ENCODE assay signal across 1 fruit fly cellular context in genomic region chr3R:5547464-5547943, dm6.
TF ChIP-seq lines count a peak whose summit lies in the region.

TSS of gene CG2519 (minus strand) at chr3R:5547775.

TF ChIP-seq in whole organism, embryonic, 481 proteins besides CTCF, POLR2A, EP300 and RAD21 (continued from another document):
- TF ChIP-seq Mes4 (GFP tag; optimal IDR thresholded peaks at IDR 0.05; lab: Kevin White, UChicago) (no peak), trem (tag; optimal IDR thresholded peaks at IDR 0.05; lab: Kevin White, UChicago) (peak; percentile 55), CG4707 (GFP tag; optimal IDR thresholded peaks at IDR 0.05; lab: Kevin White, UChicago) (no peak), CG3407 (GFP tag; optimal IDR thresholded peaks at IDR 0.05; lab: Kevin White, UChicago) (no peak), usp (GFP tag; optimal IDR thresholded peaks at IDR 0.05; lab: Kevin White, UChicago) (no peak), ATbp (GFP tag; optimal IDR thresholded peaks at IDR 0.05; lab: Kevin White, UChicago) (no peak), CG16779 (GFP tag; IDR thresholded peaks at IDR 0.05; lab: Robert Waterston, UW) (no peak), gem (tag; optimal IDR thresholded peaks at IDR 0.05; lab: Kevin White, UChicago) (no peak), ash1 (GFP tag; optimal IDR thresholded peaks at IDR 0.05; lab: Kevin White, UChicago) (no peak), Sin3A (optimal IDR thresholded peaks at IDR 0.05; lab: Kevin White, UChicago) (peak; percentile 57), en (GFP tag; optimal IDR thresholded peaks at IDR 0.05; lab: Kevin White, UChicago) (no peak), CG4360 (GFP tag; IDR thresholded peaks at IDR 0.05; lab: Robert Waterston, UW) (no peak), CG11723 (GFP tag; optimal IDR thresholded peaks at IDR 0.05; lab: Kevin White, UChicago) (no peak), knrl (GFP tag; IDR thresholded peaks at IDR 0.05; lab: Robert Waterston, UW; ENCODE audit: partially characterized antibody) (peak; percentile 95), CG17359 (tag; optimal IDR thresholded peaks at IDR 0.05; lab: Kevin White, UChicago) (peak; percentile 59), CG12219 (GFP tag; optimal IDR thresholded peaks at IDR 0.05; lab: Kevin White, UChicago) (no peak), CG1024 (GFP tag; IDR thresholded peaks at IDR 0.05; lab: Robert Waterston, UW) (no peak; the same call in 1 of the 2 replicates), Gug (GFP tag; IDR thresholded peaks at IDR 0.05; lab: Robert Waterston, UW) (peak; percentile 74; the same call in 2 of the 4 replicates), vfl (GFP tag; optimal IDR thresholded peaks at IDR 0.05; lab: Kevin White, UChicago) (peak; percentile 60), CG31441 (GFP tag; IDR thresholded peaks at IDR 0.05; lab: Robert Waterston, UW) (no peak), Dek (tag; optimal IDR thresholded peaks at IDR 0.05; lab: Kevin White, UChicago) (no peak), CG11398 (GFP tag; optimal IDR thresholded peaks at IDR 0.05; lab: Kevin White, UChicago) (no peak), bbx (GFP tag; IDR thresholded peaks at IDR 0.05; lab: Robert Waterston, UW; ENCODE audit: partially characterized antibody) (peak; percentile 98), CG31224 (GFP tag; IDR thresholded peaks at IDR 0.05; lab: Robert Waterston, UW) (peak; percentile 39; the same call in 1 of the 2 replicates), zfh2 (GFP tag; optimal IDR thresholded peaks at IDR 0.05; lab: Kevin White, UChicago) (peak; percentile 72), Dip3 (GFP tag; optimal IDR thresholded peaks at IDR 0.05; lab: Kevin White, UChicago) (peak; percentile 52), CG17186 (GFP tag; optimal IDR thresholded peaks at IDR 0.05; lab: Kevin White, UChicago) (peak; percentile 15), Fer1 (GFP tag; optimal IDR thresholded peaks at IDR 0.05; lab: Kevin White, UChicago) (peak; percentile 73), slp2 (GFP tag; optimal IDR thresholded peaks at IDR 0.05; lab: Kevin White, UChicago) (peak; percentile 57), Side (GFP tag; optimal IDR thresholded peaks at IDR 0.05; lab: Kevin White, UChicago) (peak; percentile 65), crp (GFP tag; optimal IDR thresholded peaks at IDR 0.05; lab: Kevin White, UChicago) (peak in 1 of 2 experiments; percentile 23), br (optimal IDR thresholded peaks at IDR 0.05; lab: Kevin White, UChicago) (no peak), insv (GFP tag; optimal IDR thresholded peaks at IDR 0.05; lab: Kevin White, UChicago) (peak in 1 of 2 experiments; percentile 42), dpn (GFP tag; optimal IDR thresholded peaks at IDR 0.05; lab: Kevin White, UChicago) (peak; percentile 55 to 67), B-H1 (GFP tag; IDR thresholded peaks at IDR 0.05; lab: Robert Waterston, UW) (no peak), Sox102F (GFP tag; optimal IDR thresholded peaks at IDR 0.05; lab: Kevin White, UChicago) (no peak), tio (GFP tag; optimal IDR thresholded peaks at IDR 0.05; lab: Kevin White, UChicago) (no peak), CG6813 (GFP tag; optimal IDR thresholded peaks at IDR 0.05; lab: Kevin White, UChicago) (no peak), Ets97D (GFP tag; optimal IDR thresholded peaks at IDR 0.05; lab: Kevin White, UChicago) (peak; percentile 77), nerfin-2 (GFP tag; IDR thresholded peaks at IDR 0.05; lab: Robert Waterston, UW; ENCODE audit: partially characterized antibody) (peak; percentile 79), CoRest (tag; optimal IDR thresholded peaks at IDR 0.05; lab: Kevin White, UChicago) (no peak), hth (optimal IDR thresholded peaks at IDR 0.05; lab: Kevin White, UChicago) (no peak), CG11695 (GFP tag; IDR thresholded peaks at IDR 0.05; lab: Robert Waterston, UW) (0 out of 3 replicates have a peak, but pooled peaks have one; percentile 19), H15 (GFP tag; IDR thresholded peaks at IDR 0.05; lab: Robert Waterston, UW) (peak; percentile 45; the same call in 1 of the 3 replicates), dmrt11E (tag; optimal IDR thresholded peaks at IDR 0.05; lab: Kevin White, UChicago) (peak; percentile 21), oc (tag; optimal IDR thresholded peaks at IDR 0.05; lab: Kevin White, UChicago) (no peak), cg (GFP tag; optimal IDR thresholded peaks at IDR 0.05; lab: Kevin White, UChicago) (peak; percentile 98), CG17612 (GFP tag; IDR thresholded peaks at IDR 0.05; lab: Robert Waterston, UW) (0 out of 2 replicates have a peak, but pooled peaks have one; percentile 18), grn (GFP tag; optimal IDR thresholded peaks at IDR 0.05; lab: Kevin White, UChicago) (no peak), MESR4 (GFP tag; optimal IDR thresholded peaks at IDR 0.05; lab: Kevin White, UChicago) (peak; percentile 100), pros (GFP tag; optimal IDR thresholded peaks at IDR 0.05; lab: Kevin White, UChicago) (peak; percentile 65), CG10366 (GFP tag; IDR thresholded peaks at IDR 0.05; lab: Robert Waterston, UW) (peak; percentile 70), CG1792 (GFP tag; optimal IDR thresholded peaks at IDR 0.05; lab: Kevin White, UChicago) (peak; percentile 52), CG10267 (tag; optimal IDR thresholded peaks at IDR 0.05; lab: Kevin White, UChicago) (peak; percentile 57), CG8478 (optimal IDR thresholded peaks at IDR 0.05; lab: Kevin White, UChicago) (peak; percentile 86), pnt (GFP tag; optimal IDR thresholded peaks at IDR 0.05; lab: Kevin White, UChicago) (peak; percentile 19), CG2712 (tag; optimal IDR thresholded peaks at IDR 0.05; lab: Kevin White, UChicago) (no peak), bigmax (GFP tag; optimal IDR thresholded peaks at IDR 0.05; lab: Kevin White, UChicago) (peak; percentile 66), CG12769 (tag; optimal IDR thresholded peaks at IDR 0.05; lab: Kevin White, UChicago) (peak; percentile 42), CG32532 (GFP tag; IDR thresholded peaks at IDR 0.05; lab: Robert Waterston, UW) (peak; percentile 81), kni (GFP tag; optimal IDR thresholded peaks at IDR 0.05; lab: Kevin White, UChicago) (no peak), CG7372 (GFP tag; IDR thresholded peaks at IDR 0.05; lab: Robert Waterston, UW) (peak; percentile 45; the same call in 1 of the 2 replicates), ara (GFP tag; IDR thresholded peaks at IDR 0.05; lab: Robert Waterston, UW) (no peak), zen (tag; optimal IDR thresholded peaks at IDR 0.05; lab: Kevin White, UChicago) (no peak), pfk (GFP tag; optimal IDR thresholded peaks at IDR 0.05; lab: Kevin White, UChicago) (no peak), Sry-δ (GFP tag; optimal IDR thresholded peaks at IDR 0.05; lab: Kevin White, UChicago) (peak; percentile 97), sim (GFP tag; IDR thresholded peaks at IDR 0.05; lab: Robert Waterston, UW) (no peak; the same call in 1 of the 2 replicates), Dll (GFP tag; IDR thresholded peaks at IDR 0.05; lab: Robert Waterston, UW; ENCODE audit: partially characterized antibody) (peak; percentile 89), CG3281 (GFP tag; optimal IDR thresholded peaks at IDR 0.05; lab: Kevin White, UChicago) (no peak), Drgx (GFP tag; IDR thresholded peaks at IDR 0.05; lab: Robert Waterston, UW) (peak; percentile 4; the same call in 1 of the 2 replicates), CG12071 (GFP tag; optimal IDR thresholded peaks at IDR 0.05; lab: Kevin White, UChicago) (no peak), CG16815 (GFP tag; optimal IDR thresholded peaks at IDR 0.05; lab: Kevin White, UChicago) (no peak), mirr (GFP tag; optimal IDR thresholded peaks at IDR 0.05; lab: Kevin White, UChicago) (no peak), Ptx1 (GFP tag; IDR thresholded peaks at IDR 0.05; lab: Robert Waterston, UW) (peak; percentile 52; the same call in 1 of the 2 replicates), BEAF-32 (GFP tag; optimal IDR thresholded peaks at IDR 0.05; lab: Kevin White, UChicago) (peak; percentile 94), Ets65A (GFP tag; lab: Kevin White, UChicago) (peak; percentile 97), Rx (GFP tag; IDR thresholded peaks at IDR 0.05; lab: Robert Waterston, UW) (no peak), CG9215 (GFP tag; IDR thresholded peaks at IDR 0.05; lab: Robert Waterston, UW) (no peak), disco-r (GFP tag; optimal IDR thresholded peaks at IDR 0.05; lab: Kevin White, UChicago) (no peak), abd-A (tag; optimal IDR thresholded peaks at IDR 0.05; lab: Kevin White, UChicago) (no peak)
